Worm (Caenorhabditis elegans): ENCODE data around the gene C26E1.1.

- no peak for TF ChIP-seq aly-1 (tag; optimal IDR thresholded peaks at IDR 0.05)
- TF ChIP-seq tbx-37 (GFP tag; conservative IDR thresholded peaks at IDR 0.05): no peak
- no peak for TF ChIP-seq sea-1 (GFP tag; conservative IDR thresholded peaks at IDR 0.05)
- TF ChIP-seq ama-1 (optimal IDR thresholded peaks at IDR 0.05): no peak
- TF ChIP-seq hmg-4 (GFP tag; optimal IDR thresholded peaks at IDR 0.05): no peak
- TF ChIP-seq scrt-1 (GFP tag; IDR thresholded peaks at IDR 0.05): no peak
- TF ChIP-seq hnd-1 (tag; optimal IDR thresholded peaks at IDR 0.05): no peak
- no peak for TF ChIP-seq tbx-11 (GFP tag; IDR thresholded peaks at IDR 0.05)
- no peak for TF ChIP-seq hmbx-1 (tag; optimal IDR thresholded peaks at IDR 0.05)
- TF ChIP-seq ceh-13 (GFP tag; optimal IDR thresholded peaks at IDR 0.05): no peak
- no peak for TF ChIP-seq flt-1 (GFP tag; IDR thresholded peaks at IDR 0.05)
- TF ChIP-seq F13C5.2 (tag; optimal IDR thresholded peaks at IDR 0.05): no peak
- no peak for TF ChIP-seq ets-7 (tag; optimal IDR thresholded peaks at IDR 0.05)
- no peak for TF ChIP-seq B0310.2 (tag; optimal IDR thresholded peaks at IDR 0.05)
Measured at ce11 chrV:13258909-13259361, 38.4 kb upstream of the C26E1.1 start, which contains the start of gene C34D1.4.
